Fruit fly (Drosophila melanogaster) whole organism, embryonic: ENCODE measurements around the gene SP.

ENCODE experiments used
- Antp ChIP-seq: fragments of 200-800 bp; sonication (Bioruptor generic); optimal IDR thresholded peaks from 3 replicates; lab custom pipeline; 2016; ENCODE audit warnings: missing biosample characterization, missing genetic modification characterization
- CG12769 ChIP-seq: fragments of 200-800 bp; sonication (Bioruptor generic); optimal IDR thresholded peaks from 2 replicates; lab custom pipeline; 2019; ENCODE audit warnings: missing biosample characterization, mild to moderate bottlenecking, missing genetic modification characterization, moderate library complexity
- CG13894 ChIP-seq: fragments of 200-800 bp; sonication (Bioruptor generic); optimal IDR thresholded peaks from 3 replicates; lab custom pipeline; 2018; ENCODE audit warnings: missing biosample characterization, mild to moderate bottlenecking, missing genetic modification characterization, moderate library complexity
- CG14050 ChIP-seq: fragments of 200-800 bp; sonication (Bioruptor generic); IDR thresholded peaks from 3 replicates; pipeline ENCODE4 v1.3.6; 2022; ENCODE audit warnings: missing biosample characterization, missing genetic modification characterization
- CG15011 ChIP-seq: fragments of 200-800 bp; sonication (Bioruptor generic); optimal IDR thresholded peaks from 3 replicates; lab custom pipeline; 2018; ENCODE audit warnings: missing biosample characterization, mild to moderate bottlenecking, missing genetic modification characterization
- CG30431 ChIP-seq: fragments of 200-800 bp; sonication (Bioruptor generic); optimal IDR thresholded peaks from 2 replicates; lab custom pipeline; 2017; ENCODE audit warnings: missing biosample characterization, missing genetic modification characterization
- CG32772 ChIP-seq: fragments of 200-800 bp; sonication (Bioruptor generic); IDR thresholded peaks from 2 replicates; pipeline ENCODE4 v1.3.6; 2022; ENCODE audit warnings: missing biosample characterization, missing genetic modification characterization
- CG7745 ChIP-seq: fragments of 200-800 bp; sonication (Bioruptor generic); optimal IDR thresholded peaks from 2 replicates; lab custom pipeline; 2018; ENCODE audit warnings: missing biosample characterization, mild to moderate bottlenecking, missing genetic modification characterization, moderate library complexity
- CG8478 ChIP-seq: fragments of >200 bp; optimal IDR thresholded peaks from 2 replicates; lab custom pipeline; 2018
- Deaf1 ChIP-seq: fragments of 200-800 bp; optimal IDR thresholded peaks from 3 replicates; lab custom pipeline; 2019; ENCODE audit warnings: missing biosample characterization, mild to moderate bottlenecking, missing genetic modification characterization, moderate library complexity
- Doc2 ChIP-seq: fragments of 200-800 bp; sonication (Bioruptor generic); IDR thresholded peaks from 2 replicates; pipeline ENCODE4 v1.3.6; 2022; ENCODE audit warnings: missing biosample characterization, missing genetic modification characterization
- Drgx ChIP-seq: fragments of 200-800 bp; sonication (Bioruptor generic); IDR thresholded peaks from 2 replicates; pipeline ENCODE4 v1.3.6; 2022; ENCODE audit warnings: missing biosample characterization, missing genetic modification characterization
- Eip74EF ChIP-seq, 2 experiments: fragments of 200-800 bp in 1 of 2; fragments of >200 bp in 1 of 2; sonication (Bioruptor generic) in 1 of 2; optimal IDR thresholded peaks; 2 replicates each; lab custom pipeline; 2017 to 2019; ENCODE audit warnings: missing biosample characterization in 2 of 2, missing genetic modification characterization in 2 of 2, mild to moderate bottlenecking in 1 of 2, moderate library complexity in 1 of 2
- Ets65A ChIP-seq: fragments of 200-800 bp; sonication (Bioruptor generic); peaks from one replicate; lab custom pipeline; 2016; ENCODE audit warnings: missing biosample characterization, missing genetic modification characterization
- H15 ChIP-seq: fragments of 200-800 bp; sonication (Bioruptor generic); IDR thresholded peaks from 3 replicates; pipeline ENCODE4 v1.3.6; 2022; ENCODE audit warnings: missing biosample characterization, missing genetic modification characterization
- Hmr ChIP-seq: fragments of 200-800 bp; sonication (Bioruptor generic); optimal IDR thresholded peaks from 3 replicates; lab custom pipeline; 2017; ENCODE audit warnings: mild to moderate bottlenecking, missing biosample characterization, missing genetic modification reagents, missing genetic modification characterization
- Hmx ChIP-seq: fragments of 200-800 bp; sonication (Bioruptor generic); optimal IDR thresholded peaks from 2 replicates; lab custom pipeline; 2016; ENCODE audit warnings: missing biosample characterization, missing genetic modification characterization
- MBD-R2 ChIP-seq: fragments of 200-800 bp; sonication (Bioruptor generic); IDR thresholded peaks from 2 replicates; pipeline ENCODE4 v1.3.6; 2022; ENCODE audit warnings: missing biosample characterization, missing genetic modification characterization
- Nf-YB ChIP-seq: fragments of 200-800 bp; sonication (Bioruptor generic); optimal IDR thresholded peaks from 3 replicates; lab custom pipeline; 2019; ENCODE audit warnings: missing biosample characterization, mild to moderate bottlenecking, missing genetic modification characterization, moderate library complexity
- Sox102F ChIP-seq: fragments of 200-800 bp; sonication (Bioruptor generic); optimal IDR thresholded peaks from 2 replicates; lab custom pipeline; 2018; ENCODE audit warnings: missing biosample characterization, mild to moderate bottlenecking, missing genetic modification characterization, moderate library complexity
- Stat92E ChIP-seq, 3 experiments: fragments of >200 bp in 2 of 3; fragments of 200-800 bp in 1 of 3; sonication (Bioruptor generic) in 1 of 3; optimal IDR thresholded peaks; 2 replicates each; lab custom pipeline; 2017 to 2019; ENCODE audit warnings: missing biosample characterization in 3 of 3, missing genetic modification characterization in 3 of 3, mild to moderate bottlenecking in 1 of 3, moderate library complexity in 1 of 3
- abd-A ChIP-seq: fragments of 200-800 bp; sonication (Bioruptor generic); optimal IDR thresholded peaks from 3 replicates; lab custom pipeline; 2019; ENCODE audit warnings: missing biosample characterization, mild to moderate bottlenecking, missing genetic modification characterization, moderate library complexity
- chinmo ChIP-seq: fragments of 200-800 bp; sonication (Bioruptor generic); IDR thresholded peaks from 4 replicates; pipeline ENCODE4 v1.3.6; 2022; ENCODE audit warnings: missing biosample characterization, missing genetic modification characterization; ENCODE audit not compliant: partially characterized antibody
- dmrt11E ChIP-seq: fragments of 200-800 bp; sonication (Bioruptor generic); optimal IDR thresholded peaks from 3 replicates; lab custom pipeline; 2018; ENCODE audit warnings: missing biosample characterization, mild to moderate bottlenecking, missing genetic modification characterization, moderate library complexity
- ems ChIP-seq: fragments of 200-800 bp; sonication (Bioruptor generic); optimal IDR thresholded peaks from 3 replicates; lab custom pipeline; 2016; ENCODE audit warnings: missing biosample characterization, missing genetic modification characterization
- fru ChIP-seq: fragments of >200 bp; optimal IDR thresholded peaks from 2 replicates; lab custom pipeline; 2017
- grn ChIP-seq: fragments of 200-800 bp; sonication (Bioruptor generic); optimal IDR thresholded peaks from 3 replicates; lab custom pipeline; 2017; ENCODE audit warnings: missing biosample characterization, missing genetic modification characterization
- kni ChIP-seq: fragments of 200-800 bp; sonication (Bioruptor generic); optimal IDR thresholded peaks from 3 replicates; lab custom pipeline; 2017; ENCODE audit warnings: mild to moderate bottlenecking, missing biosample characterization, missing genetic modification reagents, missing genetic modification characterization
- mirr ChIP-seq: fragments of 200-800 bp; sonication (Bioruptor generic); optimal IDR thresholded peaks from 3 replicates; lab custom pipeline; 2018; ENCODE audit warnings: missing biosample characterization, mild to moderate bottlenecking, missing genetic modification characterization
- nerfin-1 ChIP-seq: fragments of 200-800 bp; sonication (Bioruptor generic); optimal IDR thresholded peaks from 3 replicates; lab custom pipeline; 2019; ENCODE audit warnings: missing biosample characterization, mild to moderate bottlenecking, missing genetic modification characterization, moderate library complexity
- pan ChIP-seq, 4 experiments: fragments of >200 bp in 3 of 4; fragments of 200-800 bp in 1 of 4; sonication (Bioruptor generic) in 1 of 4; optimal IDR thresholded peaks in 3 of 4; IDR thresholded peaks in 1 of 4; 2 replicates each; pipeline versions ENCODE4 v1.3.6 to Lab custom; 2017 to 2022; ENCODE audit warnings: missing biosample characterization in 2 of 4, missing genetic modification characterization in 2 of 4, mixed read lengths in 1 of 4
- pita ChIP-seq: fragments of 200-800 bp; sonication (Bioruptor generic); optimal IDR thresholded peaks from 2 replicates; lab custom pipeline; 2017; ENCODE audit warnings: missing biosample characterization, mild to moderate bottlenecking, missing genetic modification characterization
- sd ChIP-seq: fragments of 200-800 bp; sonication (Bioruptor generic); optimal IDR thresholded peaks from 3 replicates; lab custom pipeline; 2018; ENCODE audit warnings: missing biosample characterization, mild to moderate bottlenecking, missing genetic modification characterization, moderate library complexity
- shn ChIP-seq: fragments of 200-800 bp; sonication (Bioruptor generic); optimal IDR thresholded peaks from 3 replicates; lab custom pipeline; 2016; ENCODE audit warnings: missing biosample characterization, missing genetic modification characterization
- sima ChIP-seq: fragments of 200-800 bp; sonication (Bioruptor generic); optimal IDR thresholded peaks from 2 replicates; lab custom pipeline; 2016; ENCODE audit warnings: missing biosample characterization, missing genetic modification characterization
- sqz ChIP-seq: fragments of 200-800 bp; sonication (Bioruptor generic); optimal IDR thresholded peaks from 3 replicates; lab custom pipeline; 2018; ENCODE audit warnings: missing biosample characterization, mild to moderate bottlenecking, missing genetic modification characterization
- tna ChIP-seq: fragments of 200-800 bp; sonication (Bioruptor generic); IDR thresholded peaks from 2 replicates; pipeline ENCODE4 v1.3.6; 2022; ENCODE audit warnings: missing biosample characterization, missing genetic modification characterization; ENCODE audit not compliant: partially characterized antibody
- vvl ChIP-seq: fragments of 200-800 bp; sonication (Bioruptor generic); IDR thresholded peaks from 2 replicates; pipeline ENCODE4 v1.3.6; 2022; ENCODE audit warnings: missing biosample characterization, missing genetic modification characterization
- zfh1 ChIP-seq: fragments of 200-800 bp; sonication (Bioruptor generic); IDR thresholded peaks from 3 replicates; pipeline ENCODE4 v1.3.6; 2022; ENCODE audit warnings: missing biosample characterization, missing genetic modification characterization

The SP gene

DNA sequence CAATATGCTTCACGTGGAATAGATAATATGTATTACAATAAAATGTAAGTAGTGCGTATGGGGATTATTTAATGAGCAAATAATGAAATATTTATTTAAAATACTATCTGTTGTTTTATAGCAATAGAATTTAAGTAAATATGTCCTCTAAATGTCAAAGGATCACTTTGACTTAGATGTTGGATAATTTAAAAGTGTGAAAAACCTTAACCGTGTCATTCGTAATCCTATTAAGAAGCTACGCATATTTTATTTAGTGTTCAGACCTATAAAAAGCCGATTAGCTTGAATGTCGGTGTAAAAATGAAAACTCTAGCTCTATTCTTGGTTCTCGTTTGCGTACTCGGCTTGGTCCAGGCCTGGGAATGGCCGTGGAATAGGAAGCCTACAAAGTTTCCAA, at the start of gene SP:
SP (plus strand) TSS at position 301 of the 400 bp plus-strand sequence.
- TF ChIP-seq dmrt11E (tag; lab: Kevin White, UChicago) (no peak), ems (no peak), Sox102F (GFP tag; lab: Kevin White, UChicago) (no peak), sima (GFP tag; lab: Kevin White, UChicago) (no peak), Doc2 (no peak), mirr (GFP tag; lab: Kevin White, UChicago) (no peak), MBD-R2 (GFP tag; lab: Robert Waterston, UW) (no peak), Nf-YB (GFP tag; lab: Kevin White, UChicago) (no peak), zfh1 (GFP tag; lab: Robert Waterston, UW) (no peak), CG30431 (GFP tag; lab: Kevin White, UChicago) (no peak), CG15011 (GFP tag; lab: Kevin White, UChicago) (no peak), H15 (no peak), shn (no peak), Deaf1 (tag; lab: Kevin White, UChicago) (no peak), CG8478 (lab: Kevin White, UChicago) (no peak), pan (optimal IDR thresholded peaks at IDR 0.05; lab: Kevin White, UChicago) (no peak), pan (GFP tag; optimal IDR thresholded peaks at IDR 0.05 in 1 of 2, IDR thresholded peaks at IDR 0.05 in 1 of 2) (no peak), Hmx (GFP tag; lab: Kevin White, UChicago) (no peak)

DNA sequence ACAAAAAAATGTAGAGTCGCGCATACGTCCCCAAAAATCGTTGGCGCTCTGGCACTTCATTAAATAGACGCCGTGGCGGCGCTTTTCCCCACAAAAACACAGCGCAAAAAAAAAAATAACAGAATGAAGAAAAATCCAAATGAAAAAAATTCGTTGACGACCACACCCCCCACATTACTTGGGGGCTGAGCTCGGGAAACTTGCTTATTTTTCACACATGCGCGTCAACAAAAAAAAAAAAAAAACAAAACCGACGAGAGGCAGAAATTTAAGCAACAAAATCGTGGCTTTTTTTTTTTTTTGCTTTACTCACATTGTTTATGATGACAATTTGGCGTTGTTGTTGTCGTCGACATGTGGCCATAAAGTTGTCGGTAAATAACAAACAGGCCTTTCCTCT, 49.6 kb upstream of the SP start:
- TF ChIP-seq Stat92E (GFP tag; optimal IDR thresholded peaks at IDR 0.05; lab: Kevin White, UChicago) (no peak), kni (GFP tag; lab: Kevin White, UChicago) (no peak), sqz (peak; percentile 33), nerfin-1 (tag; lab: Kevin White, UChicago) (no peak), Hmr (GFP tag; lab: Kevin White, UChicago) (no peak), CG32772 (GFP tag; lab: Robert Waterston, UW) (peak; percentile 20; the same call in 1 of the 2 replicates), Ets65A (GFP tag; lab: Kevin White, UChicago) (no peak), fru (lab: Kevin White, UChicago) (no peak), pita (GFP tag; lab: Kevin White, UChicago) (no peak), Antp (GFP tag; lab: Kevin White, UChicago) (no peak), tna (GFP tag; lab: Robert Waterston, UW) (0 out of 2 replicates have a peak, but pooled peaks have one; percentile 25), chinmo (0 out of 4 replicates have a peak, but pooled peaks have one; percentile 7), Drgx (GFP tag; lab: Robert Waterston, UW) (0 out of 2 replicates have a peak, but pooled peaks have one; percentile 5), CG30431 (GFP tag; lab: Kevin White, UChicago) (no peak)

dm6 chr3L:13252952-13253478, 48.4 kb upstream of the SP start:
- TF ChIP-seq sd (tag; lab: Kevin White, UChicago) (peak; percentile 7), CG7745 (tag; lab: Kevin White, UChicago) (no peak), grn (GFP tag; lab: Kevin White, UChicago) (peak; percentile 83), CG14050 (GFP tag; lab: Robert Waterston, UW) (no peak), abd-A (tag; lab: Kevin White, UChicago) (peak; percentile 67), vvl (GFP tag; lab: Robert Waterston, UW) (peak; percentile 43; the same call in 1 of the 2 replicates), CG12769 (tag; lab: Kevin White, UChicago) (peak; percentile 52), chinmo (peak; percentile 83; the same call in 3 of the 4 replicates), CG13894 (tag; lab: Kevin White, UChicago) (peak; percentile 51), Eip74EF (GFP tag; optimal IDR thresholded peaks at IDR 0.05; lab: Kevin White, UChicago) (peak in 1 of 2 experiments; percentile 85)
